Fruit fly (Drosophila melanogaster) S2 (cell line): ENCODE results near the gene CG9458.

Experiments used
- CG8478 ChIP-seq: fragments of >200 bp; optimal IDR thresholded peaks from 2 replicates; lab custom pipeline; 2018
- CTCF ChIP-seq, 2 experiments: fragments of >200 bp; optimal IDR thresholded peaks; 2 replicates each; lab custom pipeline; 2018

dm6 chr3R:9791177-9791806 lies 28.4 kb downstream of the CG9458 start, which contains the start of the genes CG12945 and CG8507:
- TF ChIP-seq CG8478 (lab: Kevin White, UChicago) (no peak), CTCF (optimal IDR thresholded peaks at IDR 0.05; lab: Kevin White, UChicago) (no peak)
